Fruit fly (Drosophila melanogaster): ENCODE measurements around the gene CG9213.

Gene CG9213

dm6 chrX:15618953-15619630 lies 44.8 kb upstream of the CG9213 start (continued):
- TF ChIP-seq tio (GFP tag; optimal IDR thresholded peaks at IDR 0.05), result peak; percentile 69
- no peak for TF ChIP-seq Tbp (GFP tag; optimal IDR thresholded peaks at IDR 0.05)
- TF ChIP-seq CG17912 (GFP tag; optimal IDR thresholded peaks at IDR 0.05), result peak; percentile 5
- peak; percentile 85 for TF ChIP-seq CG30403 (GFP tag; optimal IDR thresholded peaks at IDR 0.05)
- no peak for TF ChIP-seq pros (GFP tag; optimal IDR thresholded peaks at IDR 0.05)
- TF ChIP-seq stc (GFP tag; IDR thresholded peaks at IDR 0.05), result peak; percentile 39; the same call in 1 of the 2 replicates
- peak; percentile 78 for TF ChIP-seq CG8388 (GFP tag; optimal IDR thresholded peaks at IDR 0.05)
- peak; percentile 63 for TF ChIP-seq Mad (GFP tag; optimal IDR thresholded peaks at IDR 0.05)
- TF ChIP-seq her (GFP tag; optimal IDR thresholded peaks at IDR 0.05), result peak; percentile 59
- no peak for TF ChIP-seq Trl (optimal IDR thresholded peaks at IDR 0.05)
- TF ChIP-seq Trl (GFP tag; optimal IDR thresholded peaks at IDR 0.05), result peak; percentile 74
- peak; percentile 29 for TF ChIP-seq B-H2 (GFP tag; optimal IDR thresholded peaks at IDR 0.05)
- peak; percentile 81 for TF ChIP-seq CG15269 (tag; optimal IDR thresholded peaks at IDR 0.05)
- TF ChIP-seq sc (optimal IDR thresholded peaks at IDR 0.05), result no peak
- peak; percentile 79 for TF ChIP-seq sc (GFP tag; optimal IDR thresholded peaks at IDR 0.05)
- peak; percentile 71 for TF ChIP-seq CG14710 (tag; optimal IDR thresholded peaks at IDR 0.05)
- peak; percentile 93 for TF ChIP-seq crol (GFP tag; IDR thresholded peaks at IDR 0.05)
- peak; percentile 78 for TF ChIP-seq CG17385 (GFP tag; optimal IDR thresholded peaks at IDR 0.05)
- TF ChIP-seq CG2889 (GFP tag; IDR thresholded peaks at IDR 0.05), result peak; percentile 71
- 0 out of 2 replicates have a peak, but pooled peaks have one; percentile 20 for TF ChIP-seq dati (GFP tag; IDR thresholded peaks at IDR 0.05)
- TF ChIP-seq Eip74EF (GFP tag; optimal IDR thresholded peaks at IDR 0.05), result peak in 1 of 2 experiments; percentile 61
- TF ChIP-seq grau (tag; optimal IDR thresholded peaks at IDR 0.05), result peak; percentile 79
- peak; percentile 74 for TF ChIP-seq BtbVII (GFP tag; optimal IDR thresholded peaks at IDR 0.05)
- no peak for TF ChIP-seq corto (GFP tag; optimal IDR thresholded peaks at IDR 0.05)
- peak; percentile 63 for TF ChIP-seq CG18764 (GFP tag; optimal IDR thresholded peaks at IDR 0.05)
- TF ChIP-seq CG12299 (tag; optimal IDR thresholded peaks at IDR 0.05), result peak; percentile 45
- TF ChIP-seq da (GFP tag; optimal IDR thresholded peaks at IDR 0.05), result peak; percentile 51
- no peak for TF ChIP-seq pan (optimal IDR thresholded peaks at IDR 0.05)
- peak in 1 of 2 experiments; percentile 73 for TF ChIP-seq pan (GFP tag; optimal IDR thresholded peaks at IDR 0.05 in 1 of 2, IDR thresholded peaks at IDR 0.05 in 1 of 2)
- TF ChIP-seq bab2 (GFP tag; optimal IDR thresholded peaks at IDR 0.05), result peak; percentile 73
- peak; percentile 62 for TF ChIP-seq Nf-YB (GFP tag; optimal IDR thresholded peaks at IDR 0.05)
- peak; percentile 59; the same call in 2 of the 3 replicates for TF ChIP-seq croc (GFP tag; conservative IDR thresholded peaks at IDR 0.05)
- TF ChIP-seq onecut (GFP tag; IDR thresholded peaks at IDR 0.05), result peak; percentile 76
- TF ChIP-seq CG4820 (GFP tag; optimal IDR thresholded peaks at IDR 0.05), result peak; percentile 84
- peak; percentile 63 for TF ChIP-seq Dip3 (GFP tag; optimal IDR thresholded peaks at IDR 0.05)
- TF ChIP-seq chif (GFP tag; optimal IDR thresholded peaks at IDR 0.05), result peak; percentile 61 to 71
- peak; percentile 68 for TF ChIP-seq Camta (GFP tag; optimal IDR thresholded peaks at IDR 0.05)
- TF ChIP-seq CG17361 (GFP tag; IDR thresholded peaks at IDR 0.05), result peak; percentile 83
- peak; percentile 80 for TF ChIP-seq CG8290 (GFP tag; optimal IDR thresholded peaks at IDR 0.05)
- peak in 1 of 2 experiments; percentile 78 for TF ChIP-seq CG8290 (tag; optimal IDR thresholded peaks at IDR 0.05)
- TF ChIP-seq CG14860 (GFP tag; IDR thresholded peaks at IDR 0.05; ENCODE audit: partially characterized antibody), result no peak
- peak; percentile 53; the same call in 2 of the 3 replicates for TF ChIP-seq CG11560 (tag; IDR thresholded peaks at IDR 0.05)
- TF ChIP-seq CG3163 (GFP tag; optimal IDR thresholded peaks at IDR 0.05), result peak; percentile 37
- TF ChIP-seq Sry-δ (GFP tag; optimal IDR thresholded peaks at IDR 0.05), result peak; percentile 27
- TF ChIP-seq CG14667 (GFP tag; IDR thresholded peaks at IDR 0.05), result peak; percentile 69
- peak; percentile 26 for TF ChIP-seq Hey (tag; optimal IDR thresholded peaks at IDR 0.05)
- TF ChIP-seq CG12744 (GFP tag; optimal IDR thresholded peaks at IDR 0.05), result no peak
- peak; percentile 49 for TF ChIP-seq Bteb2 (GFP tag; optimal IDR thresholded peaks at IDR 0.05)
- TF ChIP-seq h (optimal IDR thresholded peaks at IDR 0.05), result no peak
- TF ChIP-seq Blimp-1 (GFP tag; optimal IDR thresholded peaks at IDR 0.05), result peak; percentile 80
- peak; percentile 76 for TF ChIP-seq ranshi (GFP tag; IDR thresholded peaks at IDR 0.05)
